Fruit fly (Drosophila melanogaster): ENCODE results near the gene CG42556.

Gene CG42556

DNA sequence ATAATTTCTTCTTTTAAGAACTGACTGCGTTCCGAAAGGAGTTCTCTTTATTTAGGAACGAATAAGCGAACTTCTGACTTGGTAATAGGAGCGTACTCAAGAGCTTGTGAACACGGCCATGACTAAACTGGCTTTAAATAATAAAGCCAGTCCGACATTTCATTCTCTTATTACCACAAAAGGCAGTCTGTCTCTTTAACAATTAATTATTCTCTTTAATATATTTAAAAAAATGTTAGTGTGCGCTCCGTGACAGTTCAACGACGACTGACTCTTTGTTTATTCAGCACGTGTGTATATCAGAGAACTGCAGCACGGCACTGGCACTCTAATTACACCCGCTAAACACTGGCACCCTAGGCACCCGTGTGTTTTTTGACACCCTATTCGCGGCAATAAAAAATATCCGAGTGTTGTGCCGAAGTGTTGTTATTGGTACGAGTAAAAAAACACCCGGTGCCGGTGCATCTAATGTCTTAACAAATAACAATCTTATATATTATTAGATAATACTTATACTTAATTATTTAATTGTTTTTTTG, 31.2 kb upstream of the CG42556 start, which contains the start of gene CG31809 (continued):
- TF ChIP-seq CG6254 (GFP tag; optimal IDR thresholded peaks at IDR 0.05) (peak; percentile 47), CG5245 (GFP tag; optimal IDR thresholded peaks at IDR 0.05) (no peak), hkb (optimal IDR thresholded peaks at IDR 0.05) (no peak), hkb (GFP tag; IDR thresholded peaks at IDR 0.05) (peak; percentile 38; the same call in 1 of the 2 replicates), onecut (GFP tag; IDR thresholded peaks at IDR 0.05) (peak; percentile 38; the same call in 1 of the 2 replicates), gsb-n (tag; optimal IDR thresholded peaks at IDR 0.05) (peak; percentile 8), CG17612 (GFP tag; IDR thresholded peaks at IDR 0.05) (no peak), CG2199 (GFP tag; IDR thresholded peaks at IDR 0.05) (peak; percentile 66; the same call in 2 of the 3 replicates), CG34422 (GFP tag; IDR thresholded peaks at IDR 0.05) (no peak), br (optimal IDR thresholded peaks at IDR 0.05) (no peak), CG3163 (GFP tag; optimal IDR thresholded peaks at IDR 0.05) (peak; percentile 71), CG12659 (GFP tag; optimal IDR thresholded peaks at IDR 0.05) (no peak), Trl (optimal IDR thresholded peaks at IDR 0.05) (peak in 1 of 2 experiments; percentile 41), Trl (GFP tag; optimal IDR thresholded peaks at IDR 0.05) (no peak), sens (GFP tag) (peak; percentile 5), wek (GFP tag; optimal IDR thresholded peaks at IDR 0.05) (peak; percentile 47), zfh1 (GFP tag; IDR thresholded peaks at IDR 0.05) (no peak), CG2889 (GFP tag; IDR thresholded peaks at IDR 0.05) (no peak), MTF-1 (GFP tag; optimal IDR thresholded peaks at IDR 0.05; ENCODE audit: borderline replicate concordance) (peak; percentile 13), chif (GFP tag; optimal IDR thresholded peaks at IDR 0.05) (no peak), CG34376 (GFP tag; optimal IDR thresholded peaks at IDR 0.05) (no peak), H2.0 (GFP tag; IDR thresholded peaks at IDR 0.05) (no peak), fu2 (GFP tag; optimal IDR thresholded peaks at IDR 0.05) (no peak), Hsf (GFP tag; optimal IDR thresholded peaks at IDR 0.05) (no peak), CG6813 (GFP tag; optimal IDR thresholded peaks at IDR 0.05) (peak; percentile 25), vvl (GFP tag; IDR thresholded peaks at IDR 0.05) (no peak), repo (GFP tag; optimal IDR thresholded peaks at IDR 0.05) (no peak), crol (GFP tag; IDR thresholded peaks at IDR 0.05) (no peak), CG11456 (GFP tag; IDR thresholded peaks at IDR 0.05) (no peak), sqz (GFP tag; optimal IDR thresholded peaks at IDR 0.05) (peak; percentile 36), Med (GFP tag) (peak; percentile 66), Dll (GFP tag; IDR thresholded peaks at IDR 0.05; ENCODE audit: partially characterized antibody) (0 out of 4 replicates have a peak, but pooled peaks have one; percentile 23), pb (GFP tag; optimal IDR thresholded peaks at IDR 0.05) (no peak), grau (tag; optimal IDR thresholded peaks at IDR 0.05) (no peak), CG6175 (GFP tag; IDR thresholded peaks at IDR 0.05) (no peak), p53 (GFP tag; optimal IDR thresholded peaks at IDR 0.05) (no peak), NK7.1 (GFP tag; optimal IDR thresholded peaks at IDR 0.05) (no peak), CG13296 (GFP tag; optimal IDR thresholded peaks at IDR 0.05) (peak; percentile 20), toy (GFP tag; IDR thresholded peaks at IDR 0.05) (no peak), chinmo (GFP tag; IDR thresholded peaks at IDR 0.05; ENCODE audit: partially characterized antibody) (0 out of 4 replicates have a peak, but pooled peaks have one; percentile 62), CG14710 (tag; optimal IDR thresholded peaks at IDR 0.05) (no peak), lab (GFP tag; optimal IDR thresholded peaks at IDR 0.05) (peak; percentile 7), cwo (GFP tag; optimal IDR thresholded peaks at IDR 0.05) (peak; percentile 67), exex (tag; optimal IDR thresholded peaks at IDR 0.05) (peak; percentile 18), D19A (tag; optimal IDR thresholded peaks at IDR 0.05) (peak; percentile 13), CG4424 (GFP tag; optimal IDR thresholded peaks at IDR 0.05) (no peak), Ets97D (GFP tag; optimal IDR thresholded peaks at IDR 0.05) (no peak), CG8924 (tag; optimal IDR thresholded peaks at IDR 0.05) (no peak), CG4707 (GFP tag; optimal IDR thresholded peaks at IDR 0.05) (no peak), CG7987 (GFP tag; optimal IDR thresholded peaks at IDR 0.05) (peak; percentile 13), CG10959 (GFP tag; IDR thresholded peaks at IDR 0.05) (no peak), CG4617 (GFP tag; optimal IDR thresholded peaks at IDR 0.05; ENCODE audit: borderline replicate concordance) (no peak)
